Fruit fly (Drosophila melanogaster) whole organism, embryonic: Measurements from ENCODE around the gene CG6005.

ENCODE experiments used
- ATbp ChIP-seq: fragments of 200-800 bp; sonication (Bioruptor generic); optimal IDR thresholded peaks from 2 replicates; lab custom pipeline; 2017; ENCODE audit warnings: missing biosample characterization, mild to moderate bottlenecking, missing genetic modification characterization, missing genetic modification reagents
- Aef1 ChIP-seq: fragments of 200-800 bp; sonication (Bioruptor generic); IDR thresholded peaks from 3 replicates; pipeline ENCODE4 v1.3.6; 2022; ENCODE audit warnings: missing biosample characterization, missing genetic modification characterization
- Atf6 ChIP-seq: fragments of 200-800 bp; sonication (Bioruptor generic); IDR thresholded peaks from 2 replicates; pipeline ENCODE4 v1.3.6; 2022; ENCODE audit warnings: missing biosample characterization, missing genetic modification characterization
- CG1024 ChIP-seq: fragments of 200-800 bp; sonication (Bioruptor generic); IDR thresholded peaks from 2 replicates; pipeline ENCODE4 v1.3.6; 2022; ENCODE audit warnings: missing biosample characterization, missing genetic modification characterization
- CG11085 ChIP-seq: fragments of 200-800 bp; sonication (Bioruptor generic); IDR thresholded peaks from 2 replicates; pipeline ENCODE4 v1.3.6; 2022; ENCODE audit warnings: missing biosample characterization, missing genetic modification characterization
- CG12104 ChIP-seq: fragments of 200-800 bp; sonication (Bioruptor generic); optimal IDR thresholded peaks from 3 replicates; lab custom pipeline; 2016; ENCODE audit warnings: missing biosample characterization, missing genetic modification characterization
- CG12155 ChIP-seq: fragments of 200-800 bp; sonication (Bioruptor generic); optimal IDR thresholded peaks from 3 replicates; lab custom pipeline; 2016; ENCODE audit warnings: missing biosample characterization, missing genetic modification characterization
- CG13894 ChIP-seq: fragments of 200-800 bp; sonication (Bioruptor generic); optimal IDR thresholded peaks from 3 replicates; lab custom pipeline; 2018; ENCODE audit warnings: missing biosample characterization, mild to moderate bottlenecking, missing genetic modification characterization, moderate library complexity
- CG14860 ChIP-seq: fragments of 200-800 bp; sonication (Bioruptor generic); IDR thresholded peaks from 3 replicates; pipeline ENCODE4 v1.3.6; 2022; ENCODE audit warnings: missing biosample characterization, missing genetic modification characterization; ENCODE audit not compliant: partially characterized antibody
- CG16813 ChIP-seq: fragments of 200-800 bp; sonication (Bioruptor generic); IDR thresholded peaks from 3 replicates; pipeline ENCODE4 v1.3.6; 2022; ENCODE audit warnings: missing biosample characterization, missing genetic modification characterization; ENCODE audit not compliant: partially characterized antibody
- CG1832 ChIP-seq: fragments of 200-800 bp; sonication (Bioruptor generic); optimal IDR thresholded peaks from 2 replicates; lab custom pipeline; 2017; ENCODE audit warnings: missing biosample characterization, mild to moderate bottlenecking, missing genetic modification characterization, inconsistent platforms
- CG18599 ChIP-seq: fragments of 200-800 bp; sonication (Bioruptor generic); optimal IDR thresholded peaks from 3 replicates; lab custom pipeline; 2017; ENCODE audit warnings: missing biosample characterization, missing genetic modification characterization, mild to moderate bottlenecking, moderate library complexity, missing genetic modification reagents
- CG2120 ChIP-seq: fragments of 200-800 bp; sonication (Bioruptor generic); optimal IDR thresholded peaks from 3 replicates; lab custom pipeline; 2016; ENCODE audit warnings: missing biosample characterization, missing genetic modification characterization
- CG2129 ChIP-seq: fragments of 200-800 bp; sonication (Bioruptor generic); IDR thresholded peaks from 2 replicates; pipeline ENCODE4 v1.3.6; 2022; ENCODE audit warnings: missing biosample characterization, missing genetic modification characterization; ENCODE audit not compliant: partially characterized antibody
- CG30403 ChIP-seq: fragments of 200-800 bp; sonication (Bioruptor generic); optimal IDR thresholded peaks from 3 replicates; lab custom pipeline; 2016; ENCODE audit warnings: missing biosample characterization, missing genetic modification characterization
- CG3163 ChIP-seq: fragments of 200-800 bp; sonication (Bioruptor generic); optimal IDR thresholded peaks from 3 replicates; lab custom pipeline; 2016; ENCODE audit warnings: missing biosample characterization, missing genetic modification characterization
- CG32532 ChIP-seq: fragments of 200-800 bp; sonication (Bioruptor generic); IDR thresholded peaks from 2 replicates; pipeline ENCODE4 v1.3.6; 2022; ENCODE audit warnings: missing biosample characterization, missing genetic modification characterization
- CG33557 ChIP-seq: fragments of 200-800 bp; sonication (Bioruptor generic); optimal IDR thresholded peaks from 2 replicates; lab custom pipeline; 2019; ENCODE audit warnings: missing biosample characterization, mild to moderate bottlenecking, missing genetic modification characterization, moderate library complexity
- CG3838 ChIP-seq: fragments of 200-800 bp; sonication (Bioruptor generic); optimal IDR thresholded peaks from 3 replicates; lab custom pipeline; 2016; ENCODE audit warnings: missing biosample characterization, missing genetic modification characterization
- CG6272 ChIP-seq: fragments of 200-800 bp; sonication (Bioruptor generic); IDR thresholded peaks from 2 replicates; pipeline ENCODE4 v1.3.6; 2022; ENCODE audit warnings: missing biosample characterization, missing genetic modification characterization
- CG6765 ChIP-seq: fragments of 200-800 bp; sonication (Bioruptor generic); optimal IDR thresholded peaks from 3 replicates; lab custom pipeline; 2017; ENCODE audit warnings: missing biosample characterization, mild to moderate bottlenecking, missing genetic modification characterization
- CG8944 ChIP-seq: fragments of 200-800 bp; sonication (Bioruptor generic); optimal IDR thresholded peaks from 3 replicates; lab custom pipeline; 2016; ENCODE audit warnings: missing biosample characterization, missing genetic modification characterization
- CG9609 ChIP-seq: fragments of 200-800 bp; sonication (Bioruptor generic); optimal IDR thresholded peaks from 3 replicates; lab custom pipeline; 2016; ENCODE audit warnings: missing biosample characterization, missing genetic modification characterization
- Dref ChIP-seq: fragments of 200-800 bp; sonication (Bioruptor generic); IDR thresholded peaks from 2 replicates; pipeline ENCODE4 v1.3.6; 2022; ENCODE audit warnings: missing biosample characterization, missing genetic modification characterization
- E2f1 ChIP-seq: fragments of 200-800 bp; sonication (Bioruptor generic); IDR thresholded peaks from 2 replicates; pipeline ENCODE4 v1.3.6; 2022; ENCODE audit warnings: missing biosample characterization, missing genetic modification characterization
- Fer2 ChIP-seq: fragments of 200-800 bp; sonication (Bioruptor generic); optimal IDR thresholded peaks from 2 replicates; lab custom pipeline; 2018; ENCODE audit warnings: missing biosample characterization, mild to moderate bottlenecking, missing genetic modification characterization, moderate library complexity
- Fer3 ChIP-seq: fragments of 200-800 bp; sonication (Bioruptor generic); optimal IDR thresholded peaks from 2 replicates; lab custom pipeline; 2018; ENCODE audit warnings: missing biosample characterization, mild to moderate bottlenecking, missing genetic modification characterization, moderate library complexity
- Lpt ChIP-seq: fragments of >200 bp; optimal IDR thresholded peaks from 2 replicates; lab custom pipeline; 2018; ENCODE audit warnings: missing biosample characterization, missing genetic modification characterization
- PHDP ChIP-seq: fragments of 200-800 bp; sonication (Bioruptor generic); optimal IDR thresholded peaks from 3 replicates; lab custom pipeline; 2018; ENCODE audit warnings: missing biosample characterization, mild to moderate bottlenecking, missing genetic modification characterization, moderate library complexity
- Ptx1 ChIP-seq: fragments of 200-800 bp; sonication (Bioruptor generic); IDR thresholded peaks from 2 replicates; pipeline ENCODE4 v1.3.6; 2022; ENCODE audit warnings: missing biosample characterization, missing genetic modification characterization
- Taf1 ChIP-seq: fragments of 200-800 bp; sonication (Bioruptor generic); IDR thresholded peaks from 2 replicates; pipeline ENCODE4 v1.3.6; 2022; ENCODE audit warnings: missing biosample characterization, missing genetic modification characterization
- YL-1 ChIP-seq: fragments of 200-800 bp; sonication (Bioruptor generic); optimal IDR thresholded peaks from 3 replicates; lab custom pipeline; 2017; ENCODE audit warnings: missing biosample characterization, mild to moderate bottlenecking, missing genetic modification characterization
- cato ChIP-seq: fragments of 200-800 bp; sonication (Bioruptor generic); optimal IDR thresholded peaks from 2 replicates; lab custom pipeline; 2016; ENCODE audit warnings: missing biosample characterization, missing genetic modification characterization, borderline replicate concordance
- chinmo ChIP-seq: fragments of 200-800 bp; sonication (Bioruptor generic); IDR thresholded peaks from 4 replicates; pipeline ENCODE4 v1.3.6; 2022; ENCODE audit warnings: missing biosample characterization, missing genetic modification characterization; ENCODE audit not compliant: partially characterized antibody
- crc ChIP-seq: fragments of 200-800 bp; sonication (Bioruptor generic); optimal IDR thresholded peaks from 2 replicates; lab custom pipeline; 2016; ENCODE audit warnings: missing biosample characterization, missing genetic modification characterization
- disco-r ChIP-seq: fragments of 200-800 bp; sonication (Bioruptor generic); optimal IDR thresholded peaks from 2 replicates; lab custom pipeline; 2016; ENCODE audit warnings: missing biosample characterization, missing genetic modification characterization
- dysf ChIP-seq: fragments of 200-800 bp; sonication (Bioruptor generic); IDR thresholded peaks from 3 replicates; pipeline ENCODE4 v1.3.6; 2022; ENCODE audit warnings: missing biosample characterization, missing genetic modification characterization
- exex ChIP-seq: fragments of 200-800 bp; sonication (Bioruptor generic); optimal IDR thresholded peaks from 4 replicates; lab custom pipeline; 2018; ENCODE audit warnings: missing biosample characterization, mild to moderate bottlenecking, missing genetic modification characterization, moderate library complexity
- fd102C ChIP-seq: fragments of 200-800 bp; sonication (Bioruptor generic); optimal IDR thresholded peaks from 2 replicates; lab custom pipeline; 2018; ENCODE audit warnings: missing biosample characterization, mild to moderate bottlenecking, missing genetic modification characterization, moderate library complexity
- ftz-f1 ChIP-seq: fragments of 200-800 bp; sonication (Bioruptor generic); optimal IDR thresholded peaks from 2 replicates; lab custom pipeline; 2016; ENCODE audit warnings: missing biosample characterization, missing genetic modification characterization
- jing ChIP-seq: fragments of 200-800 bp; sonication (Bioruptor generic); optimal IDR thresholded peaks from 2 replicates; lab custom pipeline; 2018; ENCODE audit warnings: missing biosample characterization, mild to moderate bottlenecking, missing genetic modification characterization
- kay ChIP-seq: fragments of 200-800 bp; sonication (Bioruptor generic); optimal IDR thresholded peaks from 2 replicates; lab custom pipeline; 2016; ENCODE audit warnings: missing biosample characterization, missing genetic modification characterization
- pho ChIP-seq: fragments of 200-800 bp; sonication (Bioruptor generic); optimal IDR thresholded peaks from 2 replicates; lab custom pipeline; 2016; ENCODE audit warnings: missing biosample characterization, missing genetic modification characterization
- ro ChIP-seq: fragments of 200-800 bp; sonication (Bioruptor generic); IDR thresholded peaks from 2 replicates; pipeline ENCODE4 v1.3.6; 2022; ENCODE audit warnings: missing biosample characterization, missing genetic modification characterization
- row ChIP-seq: fragments of 200-800 bp; sonication (Bioruptor generic); IDR thresholded peaks from 3 replicates; pipeline ENCODE4 v1.3.6; 2022; ENCODE audit warnings: missing biosample characterization, missing genetic modification characterization
- sens ChIP-seq: fragments of 200-800 bp; sonication (Bioruptor generic); peaks from one replicate; lab custom pipeline; 2016; ENCODE audit warnings: missing biosample characterization, missing genetic modification characterization
- seq ChIP-seq: fragments of 200-800 bp; sonication (Bioruptor generic); IDR thresholded peaks from 2 replicates; pipeline ENCODE4 v1.3.6; 2022; ENCODE audit warnings: missing biosample characterization, missing genetic modification characterization
- shn ChIP-seq: fragments of 200-800 bp; sonication (Bioruptor generic); optimal IDR thresholded peaks from 3 replicates; lab custom pipeline; 2016; ENCODE audit warnings: missing biosample characterization, missing genetic modification characterization
- slp2 ChIP-seq: fragments of 200-800 bp; sonication (Bioruptor generic); optimal IDR thresholded peaks from 2 replicates; lab custom pipeline; 2016; ENCODE audit warnings: missing biosample characterization, missing genetic modification characterization
- toy ChIP-seq: fragments of 200-800 bp; sonication (Bioruptor generic); IDR thresholded peaks from 2 replicates; pipeline ENCODE4 v1.3.6; 2022; ENCODE audit warnings: missing biosample characterization, missing genetic modification characterization
- unc-4 ChIP-seq: fragments of 200-800 bp; sonication (Bioruptor generic); IDR thresholded peaks from 2 replicates; pipeline ENCODE4 v1.3.6; 2022; ENCODE audit warnings: missing biosample characterization, missing genetic modification characterization; ENCODE audit not compliant: partially characterized antibody
- vfl ChIP-seq: fragments of 200-800 bp; sonication (Bioruptor generic); optimal IDR thresholded peaks from 2 replicates; lab custom pipeline; 2016; ENCODE audit warnings: missing biosample characterization, missing genetic modification characterization

CG6005 gene

dm6 chr3R:19028758-19029157, 4.9 kb upstream of the CG6005 start, which contains the start of the genes GatA and P5cr (continued):
- TF ChIP-seq E2f1 (GFP tag; lab: Robert Waterston, UW), result peak; percentile 69
- peak; percentile 97 for TF ChIP-seq CG2120 (GFP tag; lab: Kevin White, UChicago)
- TF ChIP-seq unc-4 (GFP tag; lab: Robert Waterston, UW), result no peak
- peak; percentile 78 for TF ChIP-seq PHDP
- TF ChIP-seq jing (GFP tag; lab: Kevin White, UChicago), result peak; percentile 26
- peak; percentile 26 for TF ChIP-seq cato
- TF ChIP-seq CG12104 (GFP tag; lab: Kevin White, UChicago), result peak; percentile 3
- peak; percentile 53; the same call in 1 of the 2 replicates for TF ChIP-seq CG1024
- peak; percentile 88 for TF ChIP-seq CG30403 (GFP tag; lab: Kevin White, UChicago)
- no peak for TF ChIP-seq CG33557 (GFP tag; lab: Kevin White, UChicago)
- peak; percentile 66 for TF ChIP-seq CG3163 (GFP tag; lab: Kevin White, UChicago)
- TF ChIP-seq Fer3 (tag; lab: Kevin White, UChicago), result peak; percentile 85
- no peak for TF ChIP-seq seq (GFP tag; lab: Robert Waterston, UW)
- TF ChIP-seq CG13894 (tag; lab: Kevin White, UChicago), result peak; percentile 87
- TF ChIP-seq CG2129 (GFP tag; lab: Robert Waterston, UW), result no peak
- peak; percentile 88 for TF ChIP-seq sens (GFP tag; lab: Kevin White, UChicago)
- peak; percentile 94 for TF ChIP-seq row (GFP tag; lab: Robert Waterston, UW)
- peak; percentile 86 for TF ChIP-seq Atf6
- peak; percentile 86 for TF ChIP-seq CG8944 (GFP tag; lab: Kevin White, UChicago)
- peak; percentile 29 for TF ChIP-seq CG3838 (GFP tag; lab: Kevin White, UChicago)
- peak; percentile 68 for TF ChIP-seq Fer2 (tag; lab: Kevin White, UChicago)
- TF ChIP-seq exex (tag; lab: Kevin White, UChicago), result peak; percentile 75
- TF ChIP-seq CG1832 (GFP tag; lab: Kevin White, UChicago), result no peak
- TF ChIP-seq YL-1, result peak; percentile 55
- TF ChIP-seq ro (GFP tag; lab: Robert Waterston, UW), result no peak
- TF ChIP-seq pho, result peak; percentile 91
- peak; percentile 47 for TF ChIP-seq Dref
- TF ChIP-seq CG11085 (GFP tag; lab: Robert Waterston, UW), result peak; percentile 82
- TF ChIP-seq Ptx1 (GFP tag; lab: Robert Waterston, UW), result peak; percentile 84
- TF ChIP-seq chinmo (GFP tag; lab: Robert Waterston, UW), result no peak
- TF ChIP-seq Taf1 (GFP tag; lab: Robert Waterston, UW), result peak; percentile 56; the same call in 1 of the 2 replicates
- peak; percentile 28 for TF ChIP-seq ftz-f1
- peak; percentile 83 for TF ChIP-seq CG12155 (GFP tag; lab: Kevin White, UChicago)
- TF ChIP-seq Lpt, result no peak
- TF ChIP-seq slp2 (GFP tag; lab: Kevin White, UChicago), result peak; percentile 76
- TF ChIP-seq Aef1 (GFP tag; lab: Robert Waterston, UW), result peak; percentile 81
- TF ChIP-seq CG14860 (GFP tag; lab: Robert Waterston, UW), result no peak
- no peak; the same call in 1 of the 2 replicates for TF ChIP-seq toy
- peak; percentile 86 for TF ChIP-seq CG9609 (GFP tag; lab: Kevin White, UChicago)
- peak; percentile 70 for TF ChIP-seq CG6765 (GFP tag; lab: Kevin White, UChicago)
- peak; percentile 88 for TF ChIP-seq CG18599 (GFP tag; lab: Kevin White, UChicago)
- peak; percentile 68; the same call in 1 of the 2 replicates for TF ChIP-seq CG6272 (GFP tag; lab: Robert Waterston, UW)
- TF ChIP-seq vfl (GFP tag; lab: Kevin White, UChicago), result peak; percentile 88
- peak; percentile 94 for TF ChIP-seq CG32532 (GFP tag; lab: Robert Waterston, UW)
- TF ChIP-seq shn (GFP tag; lab: Kevin White, UChicago), result peak; percentile 85
- peak; percentile 53 for TF ChIP-seq crc (GFP tag; lab: Kevin White, UChicago)
- TF ChIP-seq ATbp, result peak; percentile 58
- no peak for TF ChIP-seq disco-r
- TF ChIP-seq fd102C, result no peak
- peak; percentile 62 for TF ChIP-seq kay (GFP tag; lab: Kevin White, UChicago)
- TF ChIP-seq dysf (GFP tag; lab: Robert Waterston, UW), result peak; percentile 91
- TF ChIP-seq CG16813 (GFP tag; lab: Robert Waterston, UW), result no peak
